Worm (Caenorhabditis elegans): ENCODE data around the gene glrx-21.

Gene glrx-21

ce11 chrIII:5372884-5373283 lies 27.0 kb upstream of the glrx-21 start:
- peak; percentile 20 for TF ChIP-seq ceh-31 (tag; optimal IDR thresholded peaks at IDR 0.05)
- TF ChIP-seq ceh-24 (tag; optimal IDR thresholded peaks at IDR 0.05) = no peak
- peak; percentile 33 for TF ChIP-seq unc-42 (tag; optimal IDR thresholded peaks at IDR 0.05)

- TF ChIP-seq rnt-1 (tag; optimal IDR thresholded peaks at IDR 0.05) = no peak
- TF ChIP-seq sox-2 (GFP tag; IDR thresholded peaks at IDR 0.05) = no peak
- no peak for TF ChIP-seq ceh-31 (tag; optimal IDR thresholded peaks at IDR 0.05)
- TF ChIP-seq syd-9 (tag; optimal IDR thresholded peaks at IDR 0.05) = no peak
- TF ChIP-seq madf-2 (tag; optimal IDR thresholded peaks at IDR 0.05) = no peak
- TF ChIP-seq dve-1 (tag; optimal IDR thresholded peaks at IDR 0.05) = no peak
- no peak for TF ChIP-seq unc-42 (tag; optimal IDR thresholded peaks at IDR 0.05)
- TF ChIP-seq pag-3 (tag; optimal IDR thresholded peaks at IDR 0.05; ENCODE audit: borderline replicate concordance) = no peak
These were observed 25.5 kb upstream of the glrx-21 start, which contains the start of gene szy-2 for ce11 chrIII:5371226-5371926. Gene szy-2 (minus strand): TSS chrIII:5371276.

ce11 chrIII:5367995-5368899 lies 22.3 kb upstream of the glrx-21 start, which contains the start of gene dhs-9:
Gene dhs-9 (minus strand): TSS chrIII:5368045.
- no peak for TF ChIP-seq ceh-18 (tag; optimal IDR thresholded peaks at IDR 0.05)
- TF ChIP-seq unc-55 (GFP tag; optimal IDR thresholded peaks at IDR 0.05) = no peak
- no peak for TF ChIP-seq sdc-2 (tag; optimal IDR thresholded peaks at IDR 0.05)
- no peak for TF ChIP-seq ceh-6 (GFP tag; optimal IDR thresholded peaks at IDR 0.05)
- no peak for TF ChIP-seq pqm-1 (tag; optimal IDR thresholded peaks at IDR 0.05)
- no peak for TF ChIP-seq tbx-7 (tag; optimal IDR thresholded peaks at IDR 0.05)
- no peak for TF ChIP-seq che-1 (tag; optimal IDR thresholded peaks at IDR 0.05)
- no peak for TF ChIP-seq ama-1 (optimal IDR thresholded peaks at IDR 0.05)
- no peak for TF ChIP-seq madf-2 (tag; optimal IDR thresholded peaks at IDR 0.05)
- no peak for TF ChIP-seq ttx-3 (tag; optimal IDR thresholded peaks at IDR 0.05)
- TF ChIP-seq pros-1 (tag; optimal IDR thresholded peaks at IDR 0.05) = no peak
- TF ChIP-seq tbx-2 (tag; optimal IDR thresholded peaks at IDR 0.05) = no peak
- no peak for TF ChIP-seq eyg-1 (tag; optimal IDR thresholded peaks at IDR 0.05)
- TF ChIP-seq pat-9 (tag; optimal IDR thresholded peaks at IDR 0.05) = no peak

ce11 chrIII:5361909-5362308 lies 16.0 kb upstream of the glrx-21 start, which contains the start of gene Y32H12A.1:
Gene Y32H12A.1 (plus strand): TSS chrIII:5362209.
- no peak for TF ChIP-seq ceh-18 (tag; optimal IDR thresholded peaks at IDR 0.05)
- no peak for TF ChIP-seq rnt-1 (tag; optimal IDR thresholded peaks at IDR 0.05)
- no peak for TF ChIP-seq ceh-6 (GFP tag; optimal IDR thresholded peaks at IDR 0.05)
- TF ChIP-seq odd-2 (tag; optimal IDR thresholded peaks at IDR 0.05) = no peak

ce11 chrIII:5349250-5349649 lies 3.3 kb upstream of the glrx-21 start, which contains the start of gene thoc-5:
Gene thoc-5 (minus strand): TSS chrIII:5349401.
- TF ChIP-seq dve-1 (tag; optimal IDR thresholded peaks at IDR 0.05) = no peak
- no peak for TF ChIP-seq hlh-30 (tag; optimal IDR thresholded peaks at IDR 0.05; ENCODE audit: insufficient read depth)
- peak; percentile 83 for TF ChIP-seq hlh-8 (tag; optimal IDR thresholded peaks at IDR 0.05)
- TF ChIP-seq pax-1 (tag; optimal IDR thresholded peaks at IDR 0.05) = no peak
- peak; percentile 10 for TF ChIP-seq ahr-1 (tag; optimal IDR thresholded peaks at IDR 0.05)
- no peak for TF ChIP-seq nhr-232 (tag; optimal IDR thresholded peaks at IDR 0.05)
- no peak for TF ChIP-seq lin-11 (tag; optimal IDR thresholded peaks at IDR 0.05)
- TF ChIP-seq tbx-7 (tag; optimal IDR thresholded peaks at IDR 0.05) = peak; percentile 92
- TF ChIP-seq sox-2 (GFP tag; IDR thresholded peaks at IDR 0.05) = no peak
- TF ChIP-seq ceh-6 (GFP tag; optimal IDR thresholded peaks at IDR 0.05) = no peak
- peak; percentile 99 for TF ChIP-seq C08G9.2 (tag; optimal IDR thresholded peaks at IDR 0.05)
- TF ChIP-seq elt-4 (tag; optimal IDR thresholded peaks at IDR 0.05) = no peak
- no peak for TF ChIP-seq ztf-16 (tag; optimal IDR thresholded peaks at IDR 0.05)
- TF ChIP-seq syd-9 (tag; optimal IDR thresholded peaks at IDR 0.05) = no peak
- no peak for TF ChIP-seq pha-2 (tag; optimal IDR thresholded peaks at IDR 0.05)
- no peak for TF ChIP-seq ceh-24 (tag; optimal IDR thresholded peaks at IDR 0.05)
- TF ChIP-seq ceh-9 (tag; optimal IDR thresholded peaks at IDR 0.05) = no peak
- TF ChIP-seq nhr-11 (tag; optimal IDR thresholded peaks at IDR 0.05) = no peak
- TF ChIP-seq hlh-13 (GFP tag; optimal IDR thresholded peaks at IDR 0.05) = no peak
- no peak for TF ChIP-seq che-1 (tag; optimal IDR thresholded peaks at IDR 0.05)
- TF ChIP-seq K09A11.1 (tag; optimal IDR thresholded peaks at IDR 0.05; ENCODE audit: insufficient read depth) = no peak
- peak; percentile 24 for TF ChIP-seq pqm-1 (tag; optimal IDR thresholded peaks at IDR 0.05)
- TF ChIP-seq ceh-30 (tag; optimal IDR thresholded peaks at IDR 0.05) = no peak
- peak; percentile 75 for TF ChIP-seq ref-2 (tag; optimal IDR thresholded peaks at IDR 0.05)
- no peak for TF ChIP-seq pag-3 (tag; optimal IDR thresholded peaks at IDR 0.05; ENCODE audit: borderline replicate concordance)
- peak; percentile 51 for TF ChIP-seq elt-2 (tag; optimal IDR thresholded peaks at IDR 0.05)
- TF ChIP-seq unc-42 (tag; optimal IDR thresholded peaks at IDR 0.05) = peak; percentile 20

Measured in whole organism, late embryonic.